Worm (Caenorhabditis elegans): ENCODE data around the gene mai-1.

DNA sequence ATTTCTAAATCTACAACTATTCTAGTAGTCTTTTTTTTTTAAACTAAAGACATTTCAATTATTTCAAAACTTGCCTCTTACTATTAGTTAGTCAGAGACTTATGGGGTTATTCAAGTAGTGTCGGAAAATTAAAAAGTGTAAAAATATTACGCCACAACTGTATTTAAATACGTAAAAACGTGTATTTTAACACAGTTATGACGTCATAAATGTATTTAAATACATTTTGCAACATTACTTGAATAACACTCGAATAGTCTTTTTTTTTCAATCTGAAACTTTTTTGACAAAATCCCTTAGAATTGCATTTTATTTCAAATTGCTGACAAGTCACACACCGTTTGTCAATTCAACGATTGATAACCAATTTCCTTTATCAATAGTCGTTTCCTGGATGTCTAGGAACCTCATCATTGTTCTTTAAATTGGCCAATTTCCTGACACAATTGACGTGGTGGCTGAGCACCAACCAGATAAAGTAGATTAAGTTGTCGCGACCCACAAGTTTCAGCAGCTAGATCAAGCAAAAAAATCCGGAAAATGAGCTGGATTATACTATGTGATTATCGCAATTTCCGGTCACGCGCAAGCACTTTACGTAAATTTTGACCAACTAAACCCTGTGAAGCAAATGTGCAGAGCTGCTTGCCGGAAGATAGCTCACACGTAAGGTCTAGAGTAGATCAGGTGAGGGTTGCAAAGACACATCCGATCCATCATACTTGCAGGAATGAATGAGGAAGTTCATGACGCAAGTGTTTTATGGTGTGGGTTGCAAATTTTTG lies 23.3 kb upstream of the mai-1 start:
- TF ChIP-seq C08G9.2 (tag; optimal IDR thresholded peaks at IDR 0.05) (no peak), pqm-1 (tag; optimal IDR thresholded peaks at IDR 0.05) (no peak), ama-1 (optimal IDR thresholded peaks at IDR 0.05) (no peak), pha-4 (tag; optimal IDR thresholded peaks at IDR 0.05) (no peak), rnt-1 (tag; optimal IDR thresholded peaks at IDR 0.05) (no peak), gmeb-2 (tag; optimal IDR thresholded peaks at IDR 0.05) (no peak), ceh-19 (GFP tag; optimal IDR thresholded peaks at IDR 0.05) (no peak), lin-11 (tag; optimal IDR thresholded peaks at IDR 0.05) (no peak), pros-1 (tag; optimal IDR thresholded peaks at IDR 0.05) (no peak), nhr-11 (tag; optimal IDR thresholded peaks at IDR 0.05) (no peak), ceh-18 (tag; optimal IDR thresholded peaks at IDR 0.05) (no peak), tbx-2 (tag; optimal IDR thresholded peaks at IDR 0.05) (no peak), sox-2 (GFP tag; IDR thresholded peaks at IDR 0.05) (no peak), ztf-16 (tag; optimal IDR thresholded peaks at IDR 0.05) (no peak)
